Fruit fly (Drosophila melanogaster) whole organism, adult: Measurements from ENCODE around the gene Acbp1.

Experiments
- CG12768 ChIP-seq: fragments of 200-800 bp; sonication (Bioruptor generic); optimal IDR thresholded peaks from 2 replicates; lab custom pipeline; 2017; ENCODE audit warnings: missing biosample characterization, missing genetic modification characterization, mild to moderate bottlenecking, moderate library complexity, missing genetic modification reagents
- CG7045 ChIP-seq: fragments of 200-800 bp; sonication (Bioruptor generic); optimal IDR thresholded peaks from 2 replicates; lab custom pipeline; 2017; ENCODE audit warnings: missing biosample characterization, mild to moderate bottlenecking, missing genetic modification characterization
- Clk ChIP-seq: fragments of 200-800 bp; sonication (Bioruptor generic); optimal IDR thresholded peaks from 2 replicates; lab custom pipeline; 2017; ENCODE audit warnings: missing biosample characterization, missing genetic modification characterization
- Hr96 ChIP-seq: fragments of 200-800 bp; sonication (Bioruptor generic); optimal IDR thresholded peaks from 2 replicates; lab custom pipeline; 2016; ENCODE audit warnings: missing biosample characterization, missing genetic modification characterization
- kay ChIP-seq: fragments of 200-800 bp; sonication (Bioruptor generic); peaks from one replicate; lab custom pipeline; 2016; ENCODE audit warnings: missing biosample characterization, missing genetic modification characterization, borderline replicate concordance
- ovo ChIP-seq: fragments of 200-800 bp; sonication (Bioruptor generic); optimal IDR thresholded peaks from 2 replicates; lab custom pipeline; 2016; ENCODE audit warnings: missing biosample characterization, missing genetic modification characterization
- pad ChIP-seq: fragments of 200-800 bp; sonication (Bioruptor generic); optimal IDR thresholded peaks from 3 replicates; lab custom pipeline; 2017; ENCODE audit warnings: missing biosample characterization, missing genetic modification characterization, mild to moderate bottlenecking, moderate library complexity, missing genetic modification reagents
- tj ChIP-seq: fragments of 200-800 bp; sonication (Bioruptor generic); optimal IDR thresholded peaks from 3 replicates; lab custom pipeline; 2017; ENCODE audit warnings: missing biosample characterization, mild to moderate bottlenecking, missing genetic modification characterization, moderate library complexity

DNA sequence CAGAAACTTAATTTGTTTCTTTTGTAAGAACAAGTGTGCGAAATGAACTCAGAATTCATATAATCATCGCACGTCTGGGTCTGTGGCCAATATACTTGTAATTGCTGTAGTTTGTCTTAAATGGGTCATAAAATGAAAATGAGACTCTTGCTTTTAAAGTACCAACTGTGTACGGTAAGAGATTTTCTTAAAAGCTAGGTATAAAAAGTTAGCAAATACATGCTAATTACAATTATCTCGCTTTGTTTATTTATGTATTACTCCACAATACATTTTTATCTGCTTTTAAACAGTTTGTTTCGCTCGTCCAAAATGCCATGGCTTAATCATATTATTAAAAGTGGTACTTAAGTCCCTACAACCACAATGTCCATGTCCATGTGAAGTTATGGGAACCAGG lies 41.5 kb upstream of the Acbp1 start:
- TF ChIP-seq kay (GFP tag; lab: Kevin White, UChicago) (no peak), ovo (no peak), pad (GFP tag; lab: Kevin White, UChicago) (no peak), CG12768 (GFP tag; lab: Kevin White, UChicago) (no peak), Clk (GFP tag; lab: Kevin White, UChicago) (no peak), Hr96 (GFP tag; lab: Kevin White, UChicago) (no peak), tj (GFP tag; lab: Kevin White, UChicago) (no peak), CG7045 (GFP tag; lab: Kevin White, UChicago) (no peak)
